Worm (Caenorhabditis elegans): ENCODE results near the gene H04D03.6.

The H04D03.6 gene

ce11 chrIII:10461164-10461546 is 22.5 kb upstream of the H04D03.6 start, which contains the start of gene atx-2 (continued):
- TF ChIP-seq ztf-28 (GFP tag; IDR thresholded peaks at IDR 0.05) (peak; percentile 95), lsl-1 (GFP tag; optimal IDR thresholded peaks at IDR 0.05) (peak; percentile 76), F39B2.1 (GFP tag; IDR thresholded peaks at IDR 0.05) (0 out of 2 replicates have a peak, but pooled peaks have one; percentile 48), efl-1 (GFP tag; optimal IDR thresholded peaks at IDR 0.05) (peak; percentile 77), let-526 (GFP tag; IDR thresholded peaks at IDR 0.05) (peak; percentile 67; the same call in 1 of the 2 replicates), Y53G8AR.9 (GFP tag; conservative IDR thresholded peaks at IDR 0.05) (peak; percentile 87), nfya-2 (GFP tag; IDR thresholded peaks at IDR 0.05) (no peak), F22D6.2 (tag; optimal IDR thresholded peaks at IDR 0.05) (peak; percentile 78), madf-6 (GFP tag; IDR thresholded peaks at IDR 0.05) (peak; percentile 89), C17E4.6 (GFP tag; IDR thresholded peaks at IDR 0.05) (peak; percentile 84), F10E7.11 (tag; optimal IDR thresholded peaks at IDR 0.05) (peak; percentile 66), dpl-1 (GFP tag; optimal IDR thresholded peaks at IDR 0.05) (peak; percentile 35), sdz-38 (tag; optimal IDR thresholded peaks at IDR 0.05) (no peak), egl-18 (GFP tag; IDR thresholded peaks at IDR 0.05) (no peak), cebp-1 (GFP tag; IDR thresholded peaks at IDR 0.05) (peak; percentile 82), cebp-1 (tag; optimal IDR thresholded peaks at IDR 0.05) (peak; percentile 95), B0035.1 (tag; optimal IDR thresholded peaks at IDR 0.05) (peak; percentile 67), nhr-27 (tag; optimal IDR thresholded peaks at IDR 0.05) (no peak), Y95B8A.8 (GFP tag; IDR thresholded peaks at IDR 0.05) (peak; percentile 90), lsy-27 (tag; optimal IDR thresholded peaks at IDR 0.05; ENCODE audit: borderline replicate concordance, insufficient read depth) (no peak), nfyb-1 (GFP tag; IDR thresholded peaks at IDR 0.05) (peak; percentile 93), ceh-79 (tag; optimal IDR thresholded peaks at IDR 0.05) (peak; percentile 4), mcd-1 (GFP tag; IDR thresholded peaks at IDR 0.05) (peak; percentile 96), nhr-90 (tag; optimal IDR thresholded peaks at IDR 0.05) (peak; percentile 85), ztf-6 (GFP tag; IDR thresholded peaks at IDR 0.05) (0 out of 2 replicates have a peak, but pooled peaks have one; percentile 76), unc-62 (GFP tag; optimal IDR thresholded peaks at IDR 0.05) (no peak), nfya-1 (tag; optimal IDR thresholded peaks at IDR 0.05; ENCODE audit: borderline replicate concordance, insufficient read depth) (no peak), akir-1 (GFP tag; optimal IDR thresholded peaks at IDR 0.05) (peak; percentile 47), ztf-26 (tag; optimal IDR thresholded peaks at IDR 0.05) (peak; percentile 61), sptf-2 (GFP tag; optimal IDR thresholded peaks at IDR 0.05) (peak; percentile 88), mes-4 (tag; optimal IDR thresholded peaks at IDR 0.05) (no peak), atf-7 (tag; optimal IDR thresholded peaks at IDR 0.05) (peak; percentile 83), ceh-100 (GFP tag; IDR thresholded peaks at IDR 0.05) (peak; percentile 99), egrh-3 (GFP tag; IDR thresholded peaks at IDR 0.05) (peak; percentile 79), B0019.2 (GFP tag; conservative IDR thresholded peaks at IDR 0.05) (peak; percentile 50; the same call in 1 of the 2 replicates), hmg-1.2 (GFP tag; IDR thresholded peaks at IDR 0.05) (peak; percentile 83), hmg-20 (GFP tag; IDR thresholded peaks at IDR 0.05) (peak; percentile 83), pha-4 (tag; optimal IDR thresholded peaks at IDR 0.05) (no peak), ceh-58 (GFP tag; IDR thresholded peaks at IDR 0.05) (0 out of 2 replicates have a peak, but pooled peaks have one; percentile 64), mel-28 (tag; optimal IDR thresholded peaks at IDR 0.05; ENCODE audit: borderline replicate concordance) (peak; percentile 76), B0336.3 (GFP tag; IDR thresholded peaks at IDR 0.05) (peak; percentile 86), attf-5 (GFP tag; optimal IDR thresholded peaks at IDR 0.05) (peak; percentile 99), snpc-1.1 (tag; optimal IDR thresholded peaks at IDR 0.05; ENCODE audit: insufficient read depth) (peak; percentile 71), lin-40 (tag; optimal IDR thresholded peaks at IDR 0.05) (peak; percentile 74), nhr-80 (tag; optimal IDR thresholded peaks at IDR 0.05) (peak; percentile 67), repo-1 (tag; optimal IDR thresholded peaks at IDR 0.05) (peak; percentile 81), lin-26 (GFP tag; IDR thresholded peaks at IDR 0.05) (peak; percentile 88), B0261.1 (tag; optimal IDR thresholded peaks at IDR 0.05) (no peak), zim-3 (tag; optimal IDR thresholded peaks at IDR 0.05) (peak; percentile 93)

Measured in whole organism, young adult.